Worm (Caenorhabditis elegans): ENCODE results near the gene Y97E10AR.8.

The Y97E10AR.8 gene

ce11 chrV:8046706-8047105 is 41.6 kb downstream of the Y97E10AR.8 start, which contains the start of gene ZC513.3:
Gene ZC513.3, plus strand, starts transcription at chrV:8047006.
- TF ChIP-seq unc-55 (GFP tag; optimal IDR thresholded peaks at IDR 0.05), result no peak
- no peak for TF ChIP-seq unc-39 (tag; optimal IDR thresholded peaks at IDR 0.05)
- TF ChIP-seq nhr-21 (tag; optimal IDR thresholded peaks at IDR 0.05), result no peak
- TF ChIP-seq nhr-25 (tag; optimal IDR thresholded peaks at IDR 0.05), result no peak
- TF ChIP-seq R02D3.7 (tag; optimal IDR thresholded peaks at IDR 0.05), result no peak
- no peak for TF ChIP-seq blmp-1 (tag; optimal IDR thresholded peaks at IDR 0.05; ENCODE audit: insufficient read depth)
- no peak for TF ChIP-seq nhr-237 (tag; optimal IDR thresholded peaks at IDR 0.05)
- no peak for TF ChIP-seq sma-9 (GFP tag; optimal IDR thresholded peaks at IDR 0.05)
- TF ChIP-seq sma-9 (tag; optimal IDR thresholded peaks at IDR 0.05), result no peak
- no peak for TF ChIP-seq aly-2 (tag; optimal IDR thresholded peaks at IDR 0.05)
- TF ChIP-seq nhr-77 (tag; optimal IDR thresholded peaks at IDR 0.05), result no peak
- no peak for TF ChIP-seq nhr-12 (tag; optimal IDR thresholded peaks at IDR 0.05)
- TF ChIP-seq unc-62 (GFP tag; optimal IDR thresholded peaks at IDR 0.05), result no peak
- no peak for TF ChIP-seq elt-1 (tag; optimal IDR thresholded peaks at IDR 0.05)
- no peak for TF ChIP-seq elt-3 (tag; optimal IDR thresholded peaks at IDR 0.05)
- TF ChIP-seq lsy-2 (tag; optimal IDR thresholded peaks at IDR 0.05), result no peak
- no peak for TF ChIP-seq ceh-16 (tag; optimal IDR thresholded peaks at IDR 0.05)
- no peak for TF ChIP-seq gmeb-1 (tag; optimal IDR thresholded peaks at IDR 0.05)
- TF ChIP-seq lin-39 (tag; optimal IDR thresholded peaks at IDR 0.05), result no peak
- no peak for TF ChIP-seq ZK546.5 (tag; optimal IDR thresholded peaks at IDR 0.05)

- TF ChIP-seq unc-55 (GFP tag; optimal IDR thresholded peaks at IDR 0.05) (no peak), C34F6.9 (tag; optimal IDR thresholded peaks at IDR 0.05) (no peak), sem-4 (tag; optimal IDR thresholded peaks at IDR 0.05) (no peak), nhr-11 (tag; optimal IDR thresholded peaks at IDR 0.05) (no peak), alr-1 (tag; optimal IDR thresholded peaks at IDR 0.05) (no peak), nhr-77 (tag; optimal IDR thresholded peaks at IDR 0.05) (no peak), lsy-2 (tag; optimal IDR thresholded peaks at IDR 0.05) (no peak), ztf-11 (tag; optimal IDR thresholded peaks at IDR 0.05) (no peak), F13H6.1 (tag; optimal IDR thresholded peaks at IDR 0.05) (no peak), zag-1 (tag; optimal IDR thresholded peaks at IDR 0.05) (no peak), nhr-12 (tag; optimal IDR thresholded peaks at IDR 0.05) (no peak), ztf-1 (GFP tag; conservative IDR thresholded peaks at IDR 0.05) (no peak), lin-13 (GFP tag; optimal IDR thresholded peaks at IDR 0.05) (no peak)
These were observed 45.1 kb downstream of the Y97E10AR.8 start for ce11 chrV:8050059-8050677.

DNA sequence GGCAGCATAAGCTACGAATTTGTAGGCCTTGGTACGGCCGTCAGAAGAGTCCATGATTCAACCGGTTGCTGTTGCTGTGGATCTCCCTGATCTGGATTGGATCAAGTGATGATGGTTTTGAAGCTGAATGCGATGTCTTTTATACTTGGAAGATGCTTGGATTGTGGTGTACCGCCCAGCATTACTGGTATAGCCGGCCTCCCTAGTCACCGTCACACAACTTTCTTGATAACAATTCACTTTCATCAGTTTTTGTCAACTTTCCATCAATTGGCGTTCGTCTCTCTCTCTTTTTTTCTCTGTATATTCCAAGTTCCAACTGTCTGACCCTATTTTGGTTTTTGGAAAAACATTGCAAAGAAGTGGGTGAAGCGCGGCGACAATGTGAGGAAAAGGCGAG is 45.7 kb downstream of the Y97E10AR.8 start, which contains the start of gene col-43:
Gene col-43 (minus strand): TSS at position 101 of the 400 bp plus-strand sequence.
- no peak for TF ChIP-seq unc-62 (GFP tag; optimal IDR thresholded peaks at IDR 0.05)
- no peak for TF ChIP-seq F13H6.1 (tag; optimal IDR thresholded peaks at IDR 0.05)
- no peak for TF ChIP-seq zag-1 (tag; optimal IDR thresholded peaks at IDR 0.05)
- no peak for TF ChIP-seq aly-2 (tag; optimal IDR thresholded peaks at IDR 0.05)
- no peak for TF ChIP-seq ceh-16 (tag; optimal IDR thresholded peaks at IDR 0.05)
- no peak for TF ChIP-seq nhr-10 (tag; optimal IDR thresholded peaks at IDR 0.05)
- no peak for TF ChIP-seq mbf-1 (tag; optimal IDR thresholded peaks at IDR 0.05)
- TF ChIP-seq peb-1 (tag; optimal IDR thresholded peaks at IDR 0.05), result no peak
- no peak for TF ChIP-seq sma-9 (GFP tag; optimal IDR thresholded peaks at IDR 0.05)
- no peak for TF ChIP-seq sma-9 (tag; optimal IDR thresholded peaks at IDR 0.05)
- no peak for TF ChIP-seq ceh-82 (tag; optimal IDR thresholded peaks at IDR 0.05)
- no peak for TF ChIP-seq elt-1 (tag; optimal IDR thresholded peaks at IDR 0.05)
- TF ChIP-seq nhr-6 (tag; optimal IDR thresholded peaks at IDR 0.05), result no peak

DNA sequence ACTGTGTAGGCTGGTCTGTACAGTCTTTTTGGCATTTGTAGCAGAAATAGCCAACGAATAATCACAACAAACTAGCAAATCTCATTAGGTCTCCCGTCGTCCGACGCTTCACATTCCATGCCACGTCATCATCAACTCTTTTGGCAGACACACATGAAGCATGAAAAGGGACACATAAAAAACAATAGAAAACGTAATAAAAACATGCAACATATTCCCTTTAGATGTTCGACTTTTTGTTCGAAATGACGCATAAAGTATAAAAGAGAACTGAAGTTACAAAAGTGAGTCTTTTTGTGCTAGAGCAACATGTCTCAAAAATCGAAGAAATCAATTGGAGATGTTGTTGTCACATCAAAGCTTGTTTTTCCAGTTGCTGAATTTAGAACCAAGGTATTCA is 46.8 kb downstream of the Y97E10AR.8 start, which contains the start of gene sth-1:
Gene sth-1 (plus strand): TSS at position 301 of the 400 bp plus-strand sequence.
- TF ChIP-seq nhr-77 (tag; optimal IDR thresholded peaks at IDR 0.05), result no peak
- no peak for TF ChIP-seq aly-2 (tag; optimal IDR thresholded peaks at IDR 0.05)
- TF ChIP-seq elt-3 (tag; optimal IDR thresholded peaks at IDR 0.05), result no peak
- no peak for TF ChIP-seq dmd-4 (tag; optimal IDR thresholded peaks at IDR 0.05)
- TF ChIP-seq nhr-10 (tag; optimal IDR thresholded peaks at IDR 0.05), result no peak
- no peak for TF ChIP-seq lin-13 (GFP tag; optimal IDR thresholded peaks at IDR 0.05)
- no peak for TF ChIP-seq ztf-11 (tag; optimal IDR thresholded peaks at IDR 0.05)

ce11 chrV:8054130-8054529 is 49.0 kb downstream of the Y97E10AR.8 start, which contains the start of gene ZC513.2:
Gene ZC513.2, plus strand, starts transcription at chrV:8054430.
- TF ChIP-seq mdl-1 (tag; optimal IDR thresholded peaks at IDR 0.05) (no peak), nhr-11 (tag; optimal IDR thresholded peaks at IDR 0.05) (no peak), elt-1 (tag; optimal IDR thresholded peaks at IDR 0.05) (no peak), nhr-6 (tag; optimal IDR thresholded peaks at IDR 0.05) (no peak), ZK546.5 (tag; optimal IDR thresholded peaks at IDR 0.05) (no peak), nhr-23 (tag; optimal IDR thresholded peaks at IDR 0.05) (no peak), ztf-1 (GFP tag; conservative IDR thresholded peaks at IDR 0.05) (no peak), nhr-25 (tag; optimal IDR thresholded peaks at IDR 0.05) (no peak), mab-5 (tag; optimal IDR thresholded peaks at IDR 0.05) (no peak), skn-1 (tag; optimal IDR thresholded peaks at IDR 0.05) (no peak), sma-9 (GFP tag; optimal IDR thresholded peaks at IDR 0.05) (no peak), sma-9 (tag; optimal IDR thresholded peaks at IDR 0.05) (no peak), egl-27 (tag; optimal IDR thresholded peaks at IDR 0.05) (no peak), nhr-21 (tag; optimal IDR thresholded peaks at IDR 0.05) (no peak), alr-1 (tag; optimal IDR thresholded peaks at IDR 0.05) (no peak), Y55F3AM.14 (GFP tag; optimal IDR thresholded peaks at IDR 0.05) (no peak)
